Worm (Caenorhabditis elegans) whole organism, L4 larva: ENCODE data around the gene cit-1.2.

Experiments
- D1046.2 ChIP-seq: fragments of 200-800 bp; sonication (Bioruptor generic); IDR thresholded peaks from 2 replicates; pipeline ENCODE4 v1.3.6; 2022; ENCODE audit warnings: missing genetic modification characterization, missing compliant biosample characterization
- F26F4.8 ChIP-seq: fragments of 200-800 bp; sonication (Bioruptor generic); conservative IDR thresholded peaks from 2 replicates; pipeline ENCODE4 v1.3.6; 2022; ENCODE audit warnings: missing genetic modification characterization, missing compliant biosample characterization
- F44E2.7 ChIP-seq: fragments of 200-800 bp; sonication (Bioruptor generic); IDR thresholded peaks from 2 replicates; pipeline ENCODE4 v2.1.2; 2022; ENCODE audit warnings: missing genetic modification characterization, missing compliant biosample characterization
- R02D3.7 ChIP-seq: fragments of 150-350 bp; sonication (generic microtip); optimal IDR thresholded peaks from 3 replicates; lab custom pipeline; 2014; ENCODE audit warnings: missing biosample characterization, missing genetic modification characterization
- Y75B8A.6 ChIP-seq: fragments of 200-800 bp; sonication (Bioruptor generic); IDR thresholded peaks from 2 replicates; pipeline ENCODE4 v1.3.6; 2022; ENCODE audit warnings: missing genetic modification reagents, missing genetic modification characterization, missing compliant biosample characterization
- ZK546.5 ChIP-seq, 2 experiments: sonication (generic microtip); optimal IDR thresholded peaks; 2 replicates each; lab custom pipeline; 2017; ENCODE audit warnings: missing biosample characterization in 2 of 2, missing genetic modification characterization in 2 of 2
- aha-1 ChIP-seq: fragments of 150-350 bp; peaks from one replicate; lab custom pipeline; 2014; ENCODE audit warnings: missing biosample characterization, missing genetic modification characterization
- aly-2 ChIP-seq: sonication (generic microtip); optimal IDR thresholded peaks from 2 replicates; lab custom pipeline; 2018; ENCODE audit warnings: missing biosample characterization, missing genetic modification characterization
- ama-1 ChIP-seq: fragments of 150-350 bp; optimal IDR thresholded peaks from 2 replicates; lab custom pipeline; 2014; ENCODE audit warnings: inconsistent platforms, mixed read lengths
- attf-4 ChIP-seq: sonication (generic microtip); optimal IDR thresholded peaks from 3 replicates; lab custom pipeline; 2017; ENCODE audit warnings: missing biosample characterization, missing genetic modification characterization
- ceh-20 ChIP-seq: fragments of 200-800 bp; sonication (Bioruptor generic); IDR thresholded peaks from 2 replicates; pipeline ENCODE4 v1.3.6; 2022; ENCODE audit warnings: missing genetic modification reagents, missing genetic modification characterization, missing compliant biosample characterization
- ceh-32 ChIP-seq: sonication (generic microtip); optimal IDR thresholded peaks from 2 replicates; lab custom pipeline; 2016; ENCODE audit warnings: mild to moderate bottlenecking, missing genetic modification characterization, missing compliant biosample characterization; ENCODE audit not compliant: poor library complexity
- ceh-44 ChIP-seq: fragments of 200-800 bp; sonication (Bioruptor generic); IDR thresholded peaks from 2 replicates; pipeline ENCODE4 v1.3.6; 2022; ENCODE audit warnings: missing genetic modification reagents, missing genetic modification characterization, missing compliant biosample characterization
- ceh-82 ChIP-seq: sonication (generic microtip); optimal IDR thresholded peaks from 2 replicates; lab custom pipeline; 2017; ENCODE audit warnings: missing biosample characterization, missing genetic modification characterization
- cey-2 ChIP-seq: sonication (generic microtip); optimal IDR thresholded peaks from 3 replicates; lab custom pipeline; 2017; ENCODE audit warnings: missing genetic modification characterization, mild to moderate bottlenecking, missing compliant biosample characterization, antibody characterized with exemption, borderline replicate concordance; ENCODE audit not compliant: insufficient read depth
- daf-16 ChIP-seq, 3 experiments: sonication (generic microtip); optimal IDR thresholded peaks; 2 replicates each; lab custom pipeline; 2016 to 2017; ENCODE audit warnings: missing genetic modification characterization in 3 of 3, missing genetic modification reagents in 3 of 3, mild to moderate bottlenecking in 2 of 3, missing compliant biosample characterization in 2 of 3, missing biosample characterization in 1 of 3, moderate library complexity in 1 of 3
- dmd-8 ChIP-seq: fragments of 200-800 bp; sonication (Bioruptor generic); IDR thresholded peaks from 2 replicates; pipeline ENCODE4 v1.3.6; 2022; ENCODE audit warnings: missing genetic modification characterization, missing compliant biosample characterization
- dve-1 ChIP-seq: sonication (generic microtip); optimal IDR thresholded peaks from 2 replicates; lab custom pipeline; 2017; ENCODE audit warnings: antibody characterized with exemption, mild to moderate bottlenecking, missing genetic modification characterization, missing compliant biosample characterization; ENCODE audit not compliant: insufficient read depth
- egl-27 ChIP-seq: sonication (generic microtip); optimal IDR thresholded peaks from 3 replicates; lab custom pipeline; 2017; ENCODE audit warnings: missing biosample characterization, missing genetic modification reagents, missing genetic modification characterization
- fkh-10 ChIP-seq: fragments of 150-350 bp; optimal IDR thresholded peaks from 2 replicates; lab custom pipeline; 2014; ENCODE audit warnings: missing biosample characterization, missing genetic modification reagents, missing genetic modification characterization
- fos-1 ChIP-seq: fragments of 150-350 bp; optimal IDR thresholded peaks from 2 replicates; lab custom pipeline; 2014; ENCODE audit warnings: missing biosample characterization, missing genetic modification characterization
- hlh-11 ChIP-seq: fragments of 200-800 bp; sonication (Bioruptor generic); optimal IDR thresholded peaks from 2 replicates; lab custom pipeline; 2018; ENCODE audit warnings: mild to moderate bottlenecking, missing genetic modification characterization, missing compliant biosample characterization
- hlh-30 ChIP-seq: sonication (generic microtip); optimal IDR thresholded peaks from 2 replicates; lab custom pipeline; 2017; ENCODE audit warnings: antibody characterized with exemption, mild to moderate bottlenecking, missing genetic modification characterization, missing compliant biosample characterization; ENCODE audit not compliant: insufficient read depth
- hmg-1.1 ChIP-seq: fragments of 200-800 bp; sonication (Bioruptor generic); IDR thresholded peaks from 2 replicates; pipeline ENCODE4 v1.3.6; 2022; ENCODE audit warnings: missing genetic modification reagents, missing genetic modification characterization, missing compliant biosample characterization
- jun-1 ChIP-seq: fragments of 150-350 bp; optimal IDR thresholded peaks from 2 replicates; lab custom pipeline; 2014; ENCODE audit warnings: missing biosample characterization, missing genetic modification reagents, missing genetic modification characterization
- lin-1 ChIP-seq: fragments of 200-800 bp; sonication (Bioruptor generic); IDR thresholded peaks from 2 replicates; pipeline ENCODE4 v1.3.6; 2022; ENCODE audit warnings: missing genetic modification reagents, missing genetic modification characterization, missing compliant biosample characterization
- lin-29 ChIP-seq: fragments of 200-800 bp; sonication (Bioruptor generic); IDR thresholded peaks from 2 replicates; pipeline ENCODE4 v1.3.6; 2022; ENCODE audit warnings: missing genetic modification reagents, missing genetic modification characterization, missing compliant biosample characterization
- lin-38 ChIP-seq: fragments of 200-800 bp; sonication (Bioruptor generic); IDR thresholded peaks from 2 replicates; pipeline ENCODE4 v1.3.6; 2022; ENCODE audit warnings: missing genetic modification reagents, missing genetic modification characterization, missing compliant biosample characterization
- mes-2 ChIP-seq: sonication (generic microtip); optimal IDR thresholded peaks from 2 replicates; lab custom pipeline; 2016; ENCODE audit warnings: missing genotype, mild to moderate bottlenecking, missing genetic modification characterization, missing compliant biosample characterization; ENCODE audit not compliant: poor library complexity, severe bottlenecking
- mxl-3 ChIP-seq: fragments of 200-800 bp; sonication (Bioruptor generic); optimal IDR thresholded peaks from 2 replicates; lab custom pipeline; 2018; ENCODE audit warnings: mild to moderate bottlenecking, missing genetic modification characterization, missing compliant biosample characterization
- nhr-10 ChIP-seq: fragments of 150-350 bp; optimal IDR thresholded peaks from 2 replicates; lab custom pipeline; 2014; ENCODE audit warnings: missing biosample characterization, missing genetic modification characterization
- nhr-11 ChIP-seq: fragments of 150-350 bp; optimal IDR thresholded peaks from 2 replicates; lab custom pipeline; 2014; ENCODE audit warnings: missing biosample characterization, missing genetic modification characterization
- nhr-111 ChIP-seq: fragments of 200-800 bp; sonication (Bioruptor generic); optimal IDR thresholded peaks from 2 replicates; lab custom pipeline; 2018; ENCODE audit warnings: mild to moderate bottlenecking, missing genetic modification characterization, missing compliant biosample characterization
- nhr-237 ChIP-seq: sonication (generic microtip); optimal IDR thresholded peaks from 2 replicates; lab custom pipeline; 2017; ENCODE audit warnings: missing biosample characterization, missing genetic modification characterization
- nhr-25 ChIP-seq: sonication (generic microtip); optimal IDR thresholded peaks from 2 replicates; lab custom pipeline; 2017; ENCODE audit warnings: missing genetic modification characterization, mild to moderate bottlenecking, missing compliant biosample characterization, antibody characterized with exemption, moderate library complexity, borderline replicate concordance; ENCODE audit not compliant: insufficient read depth
- nhr-42 ChIP-seq: fragments of 200-800 bp; sonication (Bioruptor generic); IDR thresholded peaks from 2 replicates; pipeline ENCODE4 v1.3.6; 2022; ENCODE audit warnings: missing genetic modification characterization, missing compliant biosample characterization
- nhr-48 ChIP-seq: sonication (generic microtip); optimal IDR thresholded peaks from 2 replicates; lab custom pipeline; 2016; ENCODE audit warnings: mild to moderate bottlenecking, missing genetic modification characterization, missing compliant biosample characterization
- nhr-6 ChIP-seq: fragments of 150-350 bp; optimal IDR thresholded peaks from 2 replicates; lab custom pipeline; 2014; ENCODE audit warnings: missing biosample characterization, missing genetic modification characterization
- set-16 ChIP-seq: fragments of 200-800 bp; sonication (Bioruptor generic); IDR thresholded peaks from 2 replicates; pipeline ENCODE4 v1.3.6; 2022; ENCODE audit warnings: missing genetic modification reagents, missing genetic modification characterization, missing compliant biosample characterization
- tra-1 ChIP-seq: fragments of 200-800 bp; sonication (Bioruptor generic); IDR thresholded peaks from 2 replicates; pipeline ENCODE4 v1.3.6; 2022; ENCODE audit warnings: missing genetic modification reagents, missing genetic modification characterization, missing compliant biosample characterization
- unc-130 ChIP-seq: sonication (generic microtip); optimal IDR thresholded peaks from 2 replicates; lab custom pipeline; 2016; ENCODE audit warnings: missing genetic modification reagents, missing genetic modification characterization, missing compliant biosample characterization
- unc-39 ChIP-seq: sonication (generic microtip); optimal IDR thresholded peaks from 2 replicates; lab custom pipeline; 2017; ENCODE audit warnings: missing biosample characterization, missing genetic modification characterization
- unc-62 ChIP-seq, 3 experiments: fragments of 150-350 bp in 1 of 3; sonication (generic microtip); optimal IDR thresholded peaks in 2 of 3; peaks in 1 of 3; 1 replicate in 1 of 3; 2 replicates in 2 of 3; lab custom pipeline; 2014 to 2017; ENCODE audit warnings: missing biosample characterization in 3 of 3, missing genetic modification characterization in 3 of 3, missing genetic modification reagents in 3 of 3, missing genotype in 1 of 3
- zag-1 ChIP-seq: fragments of 150-350 bp; optimal IDR thresholded peaks from 2 replicates; lab custom pipeline; 2014; ENCODE audit warnings: missing biosample characterization, missing genetic modification characterization
- zfp-2 ChIP-seq: sonication (generic microtip); optimal IDR thresholded peaks from 2 replicates; lab custom pipeline; 2016; ENCODE audit warnings: mild to moderate bottlenecking, missing genetic modification characterization, missing compliant biosample characterization
- zfp-3 ChIP-seq: fragments of 200-800 bp; sonication (Bioruptor generic); conservative IDR thresholded peaks from 2 replicates; pipeline ENCODE4 v1.3.6; 2022; ENCODE audit warnings: missing genetic modification reagents, missing genetic modification characterization, missing compliant biosample characterization
- zip-11 ChIP-seq: fragments of 200-800 bp; sonication (Bioruptor generic); IDR thresholded peaks from 2 replicates; pipeline ENCODE4 v1.3.6; 2022; ENCODE audit warnings: missing genetic modification characterization, missing compliant biosample characterization

cit-1.2 gene

DNA sequence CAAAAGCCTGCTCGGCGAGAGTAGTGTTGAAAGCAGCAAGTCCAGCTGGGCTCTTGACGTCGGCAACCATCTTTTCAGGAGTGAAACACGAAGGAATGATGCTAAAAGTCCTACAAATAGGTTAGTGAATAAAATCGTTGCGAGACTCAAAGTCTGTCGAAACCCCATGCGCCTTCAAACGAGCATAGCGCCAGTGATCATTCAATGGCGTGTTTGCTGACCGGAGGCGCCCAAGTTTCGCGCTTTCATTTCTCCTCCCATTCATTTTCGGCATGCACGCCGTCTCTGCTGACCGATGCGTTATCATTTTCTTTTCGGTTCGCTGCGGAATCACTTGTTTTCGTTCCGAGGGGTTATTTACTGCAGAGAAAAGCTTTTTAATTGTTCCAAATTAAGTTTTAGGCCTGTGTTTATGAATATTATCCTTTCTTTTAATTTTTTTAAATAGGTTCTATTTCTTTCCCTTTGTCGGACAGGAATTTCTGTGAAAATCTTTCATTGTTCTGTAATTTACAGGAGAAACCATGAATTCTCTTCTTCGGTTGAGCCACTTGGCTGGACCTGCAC, 37.3 kb upstream of the cit-1.2 start, which contains the start of the genes eef-1B.1 and aco-2 (continued):
- TF ChIP-seq ama-1, result peak; percentile 81
- TF ChIP-seq mes-2 (tag; lab: Kevin White, UChicago), result peak; percentile 92
- no peak for TF ChIP-seq fos-1
- TF ChIP-seq mxl-3 (GFP tag; lab: Kevin White, UChicago), result peak; percentile 92
- TF ChIP-seq zip-11 (GFP tag; lab: Robert Waterston, UW), result no peak
- peak; percentile 73 for TF ChIP-seq nhr-25 (tag; lab: Kevin White, UChicago)
- TF ChIP-seq egl-27 (tag; lab: Kevin White, UChicago), result no peak
- TF ChIP-seq cey-2, result no peak
- peak; percentile 99 for TF ChIP-seq aha-1
- TF ChIP-seq lin-29, result no peak
- TF ChIP-seq hlh-11, result peak; percentile 95

DNA sequence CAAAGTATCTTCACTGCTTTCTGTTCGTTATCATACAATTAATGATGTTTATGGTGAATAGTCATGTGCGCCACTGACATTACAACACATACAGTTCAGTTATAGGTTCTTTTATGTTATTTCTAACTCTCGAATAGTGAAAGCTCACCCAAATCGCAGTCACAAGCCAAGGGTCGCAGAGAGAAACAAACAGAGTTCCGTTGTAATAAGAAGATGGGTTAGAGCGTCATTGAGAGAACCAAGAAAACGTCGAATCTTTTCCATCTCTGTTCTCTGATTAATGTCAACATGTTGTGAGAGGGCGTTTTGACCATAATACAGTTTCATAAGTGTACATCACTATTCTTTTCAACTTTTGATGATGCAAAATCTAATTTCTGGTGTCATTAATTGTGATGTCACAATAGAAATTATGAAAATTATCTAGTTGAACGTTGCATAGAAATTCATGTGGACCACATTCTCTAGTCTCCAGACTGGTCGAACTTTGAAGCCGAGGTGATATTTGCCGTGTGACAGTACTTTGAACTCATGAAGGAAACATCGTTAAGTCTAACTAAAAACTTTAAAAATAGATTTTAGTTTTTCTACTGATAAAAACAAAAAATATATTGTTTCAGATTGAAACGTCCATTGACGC, 36.5 kb upstream of the cit-1.2 start:
- no peak for TF ChIP-seq ceh-32 (tag; lab: Kevin White, UChicago)
- no peak for TF ChIP-seq F44E2.7 (GFP tag; lab: Robert Waterston, UW)
- TF ChIP-seq aha-1, result no peak
- no peak for TF ChIP-seq nhr-10 (tag; lab: Kevin White, UChicago)
- peak; percentile 68 for TF ChIP-seq hlh-30
- TF ChIP-seq fkh-10 (GFP tag; lab: Kevin White, UChicago), result no peak
- no peak for TF ChIP-seq F26F4.8
- TF ChIP-seq nhr-11 (tag; lab: Kevin White, UChicago), result peak; percentile 45
- no peak for TF ChIP-seq unc-130
- TF ChIP-seq zag-1, result no peak
- TF ChIP-seq Y75B8A.6 (GFP tag; lab: Robert Waterston, UW), result no peak
- 0 out of 2 replicates have a peak, but pooled peaks have one; percentile 11 for TF ChIP-seq lin-38 (GFP tag; lab: Robert Waterston, UW)
- TF ChIP-seq unc-39, result no peak
- TF ChIP-seq ceh-44 (GFP tag; lab: Robert Waterston, UW), result no peak
- TF ChIP-seq egl-27 (tag; lab: Kevin White, UChicago), result no peak
- TF ChIP-seq ZK546.5 (tag; optimal IDR thresholded peaks at IDR 0.05; lab: Kevin White, UChicago), result no peak
- TF ChIP-seq attf-4 (tag; lab: Kevin White, UChicago), result no peak
- TF ChIP-seq dmd-8 (GFP tag; lab: Robert Waterston, UW), result no peak
- TF ChIP-seq ama-1, result peak; percentile 70
- no peak for TF ChIP-seq zfp-3
- no peak for TF ChIP-seq unc-62 (GFP tag; optimal IDR thresholded peaks at IDR 0.05 in 1 of 2; lab: Kevin White, UChicago)
- TF ChIP-seq unc-62 (tag; optimal IDR thresholded peaks at IDR 0.05; lab: Kevin White, UChicago), result no peak
- TF ChIP-seq nhr-237, result no peak
- no peak for TF ChIP-seq D1046.2 (GFP tag; lab: Robert Waterston, UW)
- no peak for TF ChIP-seq set-16 (GFP tag; lab: Robert Waterston, UW)
- no peak for TF ChIP-seq lin-1 (GFP tag; lab: Robert Waterston, UW)
- TF ChIP-seq tra-1 (GFP tag; lab: Robert Waterston, UW), result no peak
- TF ChIP-seq ceh-82 (tag; lab: Kevin White, UChicago), result no peak
- no peak for TF ChIP-seq jun-1
- TF ChIP-seq daf-16 (GFP tag; optimal IDR thresholded peaks at IDR 0.05; lab: Kevin White, UChicago), result no peak
- TF ChIP-seq daf-16 (tag; optimal IDR thresholded peaks at IDR 0.05; lab: Kevin White, UChicago), result peak; percentile 53
- TF ChIP-seq nhr-48, result no peak
- no peak for TF ChIP-seq nhr-42
- TF ChIP-seq R02D3.7 (tag; lab: Kevin White, UChicago), result no peak
- no peak for TF ChIP-seq nhr-111
- TF ChIP-seq fos-1, result no peak
- peak; percentile 71 for TF ChIP-seq dve-1 (tag; lab: Kevin White, UChicago)
- peak; percentile 16 for TF ChIP-seq nhr-6 (tag; lab: Kevin White, UChicago)
- TF ChIP-seq zfp-2 (tag; lab: Kevin White, UChicago), result no peak
- no peak for TF ChIP-seq ceh-20 (GFP tag; lab: Robert Waterston, UW)
- no peak for TF ChIP-seq hmg-1.1 (GFP tag; lab: Robert Waterston, UW)
- no peak for TF ChIP-seq aly-2 (tag; lab: Kevin White, UChicago)
